Worm (Caenorhabditis elegans) whole organism, early embryonic: ENCODE measurements around the gene ife-3.

Source experiments
- aly-1 ChIP-seq: sonication (generic microtip); optimal IDR thresholded peaks from 2 replicates; lab custom pipeline; 2016; ENCODE audit warnings: missing genetic modification characterization, missing compliant biosample characterization
- ama-1 ChIP-seq: fragments of 150-350 bp; optimal IDR thresholded peaks from 2 replicates; lab custom pipeline; 2014
- flt-1 ChIP-seq: fragments of 200-800 bp; sonication (Bioruptor generic); IDR thresholded peaks from 2 replicates; pipeline ENCODE4 v1.3.6; 2022; ENCODE audit warnings: missing genetic modification characterization, missing compliant biosample characterization
- pes-1 ChIP-seq: fragments of 200-800 bp; sonication (Bioruptor generic); IDR thresholded peaks from 2 replicates; pipeline ENCODE4 v1.3.6; 2022; ENCODE audit warnings: missing genetic modification reagents, missing genetic modification characterization, missing compliant biosample characterization
- sea-1 ChIP-seq: fragments of 200-800 bp; sonication (Bioruptor generic); conservative IDR thresholded peaks from 2 replicates; pipeline ENCODE4 v1.3.6; 2022; ENCODE audit warnings: missing genetic modification characterization, missing compliant biosample characterization
- tbx-11 ChIP-seq: fragments of 200-800 bp; sonication (Bioruptor generic); IDR thresholded peaks from 2 replicates; pipeline ENCODE4 v1.3.6; 2022; ENCODE audit warnings: missing genetic modification characterization, missing compliant biosample characterization
- tbx-37 ChIP-seq: fragments of 200-800 bp; sonication (Bioruptor generic); conservative IDR thresholded peaks from 2 replicates; pipeline ENCODE4 v1.3.6; 2022; ENCODE audit warnings: missing genetic modification reagents, missing genetic modification characterization, missing compliant biosample characterization
- tra-4 ChIP-seq: sonication (generic microtip); optimal IDR thresholded peaks from 2 replicates; lab custom pipeline; 2017; ENCODE audit warnings: missing genetic modification characterization, missing compliant biosample characterization

DNA sequence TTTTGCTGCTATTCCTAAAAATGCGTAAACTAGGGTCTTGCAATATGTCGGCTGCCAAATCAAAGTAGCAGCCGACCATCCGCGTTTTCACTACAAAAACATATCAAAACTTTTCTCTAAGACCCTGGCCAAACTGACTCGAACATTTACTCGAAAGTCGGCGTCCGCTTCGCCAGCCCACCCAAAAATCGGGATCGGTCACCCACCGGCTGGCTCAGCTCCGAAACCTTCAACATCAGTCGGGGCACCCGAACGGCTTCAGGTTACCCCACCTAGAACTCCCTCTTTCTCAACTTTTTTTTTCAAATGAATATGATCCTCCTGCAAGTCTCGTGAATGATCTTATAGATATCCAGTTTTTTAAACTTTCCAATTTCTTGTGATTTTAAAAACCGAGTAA, 30.1 kb upstream of the ife-3 start:
- TF ChIP-seq flt-1 (GFP tag; lab: Robert Waterston, UW): no peak
- no peak for TF ChIP-seq tra-4
- no peak for TF ChIP-seq tbx-11 (GFP tag; lab: Robert Waterston, UW)
- TF ChIP-seq aly-1 (tag; lab: Kevin White, UChicago): no peak
- no peak for TF ChIP-seq ama-1 (lab: Kevin White, UChicago)
- no peak for TF ChIP-seq sea-1
- TF ChIP-seq tbx-37 (GFP tag; lab: Robert Waterston, UW): no peak
- TF ChIP-seq pes-1: no peak
